Worm (Caenorhabditis elegans) whole organism, young adult: ENCODE data around the gene ceh-27.

Experiments
- B0019.2 ChIP-seq: fragments of 200-800 bp; sonication (Bioruptor generic); conservative IDR thresholded peaks from 2 replicates; pipeline ENCODE4 v1.3.6; 2022; ENCODE audit warnings: missing genetic modification reagents, missing genetic modification characterization, missing compliant biosample characterization
- D2030.7 ChIP-seq: fragments of 200-800 bp; sonication (Bioruptor generic); IDR thresholded peaks from 2 replicates; pipeline ENCODE4 v1.3.6; 2022; ENCODE audit warnings: missing genetic modification reagents, missing genetic modification characterization, missing compliant biosample characterization
- F23B12.7 ChIP-seq: sonication (generic microtip); optimal IDR thresholded peaks from 2 replicates; lab custom pipeline; 2017; ENCODE audit warnings: missing genetic modification characterization, mild to moderate bottlenecking, missing compliant biosample characterization, antibody characterized with exemption, moderate library complexity; ENCODE audit not compliant: insufficient read depth
- F37B4.10 ChIP-seq: fragments of 200-800 bp; sonication (Bioruptor generic); IDR thresholded peaks from 2 replicates; pipeline ENCODE4 v1.3.6; 2022; ENCODE audit warnings: missing genetic modification characterization, missing compliant biosample characterization
- F39B2.1 ChIP-seq: fragments of 200-800 bp; sonication (Bioruptor generic); IDR thresholded peaks from 2 replicates; pipeline ENCODE4 v1.3.6; 2022; ENCODE audit warnings: missing genetic modification reagents, missing genetic modification characterization, missing compliant biosample characterization
- F57C9.4 ChIP-seq: sonication (generic microtip); optimal IDR thresholded peaks from 2 replicates; lab custom pipeline; 2017; ENCODE audit warnings: mild to moderate bottlenecking, missing genetic modification characterization, missing compliant biosample characterization
- K12H6.12 ChIP-seq: fragments of 200-800 bp; sonication (Bioruptor generic); optimal IDR thresholded peaks from 2 replicates; lab custom pipeline; 2018; ENCODE audit warnings: mild to moderate bottlenecking, missing genetic modification characterization, missing compliant biosample characterization
- T26A5.8 ChIP-seq: sonication (generic microtip); optimal IDR thresholded peaks from 2 replicates; lab custom pipeline; 2016; ENCODE audit warnings: missing genetic modification characterization, missing compliant biosample characterization
- Y53G8AR.9 ChIP-seq: fragments of 200-800 bp; sonication (Bioruptor generic); conservative IDR thresholded peaks from 2 replicates; pipeline ENCODE4 v1.3.6; 2022; ENCODE audit warnings: missing genetic modification reagents, missing genetic modification characterization, missing compliant biosample characterization
- Y56A3A.18 ChIP-seq: fragments of 200-800 bp; sonication (Bioruptor generic); IDR thresholded peaks from 2 replicates; pipeline ENCODE4 v1.3.6; 2022; ENCODE audit warnings: missing genetic modification reagents, missing genetic modification characterization, missing compliant biosample characterization
- aptf-3 ChIP-seq: fragments of 200-800 bp; sonication (Bioruptor generic); IDR thresholded peaks from 2 replicates; pipeline ENCODE4 v1.3.6; 2022; ENCODE audit warnings: missing genetic modification characterization, missing compliant biosample characterization
- attf-6 ChIP-seq: fragments of 200-800 bp; sonication (Bioruptor generic); IDR thresholded peaks from 2 replicates; pipeline ENCODE4 v1.3.6; 2022; ENCODE audit warnings: missing genetic modification reagents, missing genetic modification characterization, missing compliant biosample characterization
- bed-1 ChIP-seq: fragments of 200-800 bp; sonication (Bioruptor generic); IDR thresholded peaks from 2 replicates; pipeline ENCODE4 v1.3.6; 2022; ENCODE audit warnings: missing genetic modification reagents, missing genetic modification characterization, missing compliant biosample characterization
- ccch-3 ChIP-seq: fragments of 200-800 bp; sonication (Bioruptor generic); optimal IDR thresholded peaks from 2 replicates; lab custom pipeline; 2018; ENCODE audit warnings: mild to moderate bottlenecking, missing genetic modification characterization, missing compliant biosample characterization
- cebp-1 ChIP-seq, 2 experiments: fragments of 200-800 bp in 1 of 2; sonication (Bioruptor generic) in 1 of 2; sonication (generic microtip) in 1 of 2; IDR thresholded peaks in 1 of 2; optimal IDR thresholded peaks in 1 of 2; 2 replicates each; pipeline versions ENCODE4 v1.3.6 to Lab custom; 2017 to 2022; ENCODE audit warnings: missing compliant biosample characterization in 2 of 2, missing genetic modification characterization in 2 of 2, mild to moderate bottlenecking in 1 of 2, missing genetic modification reagents in 1 of 2, moderate library complexity in 1 of 2
- cebp-2 ChIP-seq: fragments of 200-800 bp; sonication (Bioruptor generic); IDR thresholded peaks from 2 replicates; pipeline ENCODE4 v1.3.6; 2022; ENCODE audit warnings: missing genetic modification characterization, missing compliant biosample characterization
- ceh-58 ChIP-seq: fragments of 200-800 bp; sonication (Bioruptor generic); IDR thresholded peaks from 2 replicates; pipeline ENCODE4 v1.3.6; 2022; ENCODE audit warnings: missing genetic modification characterization, missing compliant biosample characterization
- ceh-79 ChIP-seq: sonication (generic microtip); optimal IDR thresholded peaks from 2 replicates; lab custom pipeline; 2017; ENCODE audit warnings: mild to moderate bottlenecking, missing genetic modification characterization, missing compliant biosample characterization
- chd-7 ChIP-seq: sonication (generic microtip); optimal IDR thresholded peaks from 2 replicates; lab custom pipeline; 2016; ENCODE audit warnings: mild to moderate bottlenecking, missing genetic modification characterization, moderate library complexity, missing compliant biosample characterization
- dpl-1 ChIP-seq: fragments of 150-350 bp; optimal IDR thresholded peaks from 2 replicates; lab custom pipeline; 2014; ENCODE audit warnings: missing biosample characterization, missing genetic modification reagents, missing genetic modification characterization
- egrh-3 ChIP-seq: fragments of 200-800 bp; sonication (Bioruptor generic); IDR thresholded peaks from 2 replicates; pipeline ENCODE4 v1.3.6; 2022; ENCODE audit warnings: missing genetic modification reagents, missing genetic modification characterization, missing compliant biosample characterization
- fkh-3 ChIP-seq: sonication (generic microtip); optimal IDR thresholded peaks from 2 replicates; lab custom pipeline; 2016; ENCODE audit warnings: mild to moderate bottlenecking, missing genetic modification characterization, missing compliant biosample characterization
- gei-17 ChIP-seq: fragments of 200-800 bp; sonication (Bioruptor generic); optimal IDR thresholded peaks from 2 replicates; lab custom pipeline; 2018; ENCODE audit warnings: mild to moderate bottlenecking, missing genetic modification characterization, missing compliant biosample characterization
- hmg-20 ChIP-seq: fragments of 200-800 bp; sonication (Bioruptor generic); IDR thresholded peaks from 2 replicates; pipeline ENCODE4 v1.3.6; 2022; ENCODE audit warnings: missing genetic modification reagents, missing genetic modification characterization, missing compliant biosample characterization
- hrde-1 ChIP-seq: sonication (generic microtip); optimal IDR thresholded peaks from 2 replicates; lab custom pipeline; 2016; ENCODE audit warnings: missing genetic modification characterization, mild to moderate bottlenecking, missing compliant biosample characterization, moderate library complexity, missing genotype, missing genetic modification reagents, borderline replicate concordance
- lin-40 ChIP-seq: sonication (generic microtip); optimal IDR thresholded peaks from 2 replicates; lab custom pipeline; 2016; ENCODE audit warnings: missing genetic modification characterization, mild to moderate bottlenecking, missing compliant biosample characterization, missing genotype, missing genetic modification reagents
- lsl-1 ChIP-seq: fragments of 200-800 bp; sonication (Bioruptor generic); optimal IDR thresholded peaks from 2 replicates; lab custom pipeline; 2018; ENCODE audit warnings: mild to moderate bottlenecking, missing genetic modification characterization, moderate library complexity, missing compliant biosample characterization
- madf-8 ChIP-seq: fragments of 200-800 bp; sonication (Bioruptor generic); conservative IDR thresholded peaks from 2 replicates; pipeline ENCODE4 v1.3.6; 2022; ENCODE audit warnings: missing genetic modification reagents, missing genetic modification characterization, missing compliant biosample characterization
- mes-4 ChIP-seq: sonication (generic microtip); optimal IDR thresholded peaks from 2 replicates; lab custom pipeline; 2016; ENCODE audit warnings: missing genotype, missing genetic modification characterization, missing compliant biosample characterization
- nhr-120 ChIP-seq: fragments of 200-800 bp; sonication (Bioruptor generic); IDR thresholded peaks from 2 replicates; pipeline ENCODE4 v1.3.6; 2022; ENCODE audit warnings: missing genetic modification characterization, missing compliant biosample characterization
- nhr-179 ChIP-seq: sonication (generic microtip); optimal IDR thresholded peaks from 2 replicates; lab custom pipeline; 2016; ENCODE audit warnings: mild to moderate bottlenecking, missing genetic modification characterization, missing compliant biosample characterization
- pha-4 ChIP-seq: fragments of 150-350 bp; sonication (generic microtip); optimal IDR thresholded peaks from 2 replicates; lab custom pipeline; 2014; ENCODE audit warnings: missing biosample characterization, missing genetic modification reagents, missing genetic modification characterization
- rec-8 ChIP-seq, 2 experiments: sonication (generic microtip); optimal IDR thresholded peaks; 2 replicates each; lab custom pipeline; 2016; ENCODE audit warnings: mild to moderate bottlenecking in 2 of 2, missing genetic modification characterization in 2 of 2, missing genetic modification reagents in 2 of 2, missing genotype in 2 of 2, missing biosample characterization in 1 of 2, missing compliant biosample characterization in 1 of 2, moderate library complexity in 1 of 2
- snpc-1.3 ChIP-seq: sonication (generic microtip); optimal IDR thresholded peaks from 2 replicates; lab custom pipeline; 2017; ENCODE audit warnings: missing genetic modification characterization, mild to moderate bottlenecking, missing compliant biosample characterization, antibody characterized with exemption, moderate library complexity, missing genotype, missing genetic modification reagents; ENCODE audit not compliant: insufficient read depth
- somi-1 ChIP-seq: fragments of 200-800 bp; sonication (Bioruptor generic); optimal IDR thresholded peaks from 2 replicates; lab custom pipeline; 2018; ENCODE audit warnings: mild to moderate bottlenecking, missing genetic modification characterization, missing compliant biosample characterization
- unc-130 ChIP-seq: sonication (generic microtip); optimal IDR thresholded peaks from 2 replicates; lab custom pipeline; 2016; ENCODE audit warnings: missing genetic modification reagents, missing genetic modification characterization, missing compliant biosample characterization
- xnd-1 ChIP-seq: sonication (generic microtip); optimal IDR thresholded peaks from 2 replicates; lab custom pipeline; 2016; ENCODE audit warnings: missing genotype, missing genetic modification reagents, missing genetic modification characterization, missing compliant biosample characterization
- ztf-18 ChIP-seq: sonication (generic microtip); optimal IDR thresholded peaks from 2 replicates; lab custom pipeline; 2016; ENCODE audit warnings: missing genotype, mild to moderate bottlenecking, missing genetic modification characterization, missing compliant biosample characterization
- ztf-22 ChIP-seq: fragments of 200-800 bp; sonication (Bioruptor generic); optimal IDR thresholded peaks from 2 replicates; lab custom pipeline; 2018; ENCODE audit warnings: mild to moderate bottlenecking, missing genetic modification characterization, moderate library complexity, missing compliant biosample characterization
- ztf-6 ChIP-seq: fragments of 200-800 bp; sonication (Bioruptor generic); IDR thresholded peaks from 2 replicates; pipeline ENCODE4 v1.3.6; 2022; ENCODE audit warnings: missing genetic modification reagents, missing genetic modification characterization, missing compliant biosample characterization

The ceh-27 gene

DNA sequence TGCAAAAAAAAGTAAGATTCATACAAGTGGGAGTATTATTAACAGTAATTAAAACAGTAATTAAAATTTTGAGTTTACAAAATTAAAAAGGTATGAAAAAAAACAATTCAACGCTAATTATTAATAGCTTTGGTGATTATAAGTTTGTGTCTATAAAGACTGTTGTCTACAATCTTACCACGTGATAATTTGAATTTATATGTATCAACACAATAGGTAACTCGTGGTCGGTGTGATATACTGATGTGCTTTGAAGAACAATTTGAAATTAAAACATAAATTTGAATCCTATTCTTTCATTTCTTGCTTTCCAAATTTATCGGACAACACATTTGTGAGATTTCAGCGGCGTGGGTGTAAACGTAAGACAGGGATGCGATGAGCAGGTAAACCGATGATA is 37.1 kb downstream of the ceh-27 start:
- TF ChIP-seq Y53G8AR.9 (no peak), gei-17 (GFP tag; lab: Kevin White, UChicago) (no peak), bed-1 (GFP tag; lab: Robert Waterston, UW) (no peak), ceh-79 (tag; lab: Kevin White, UChicago) (no peak), fkh-3 (tag; lab: Kevin White, UChicago) (no peak), cebp-1 (GFP tag; IDR thresholded peaks at IDR 0.05; lab: Robert Waterston, UW) (no peak), cebp-1 (tag; optimal IDR thresholded peaks at IDR 0.05; lab: Kevin White, UChicago) (no peak), attf-6 (GFP tag; lab: Robert Waterston, UW) (no peak), egrh-3 (no peak), F37B4.10 (no peak), dpl-1 (GFP tag; lab: Kevin White, UChicago) (no peak), ccch-3 (GFP tag; lab: Kevin White, UChicago) (no peak), chd-7 (no peak), T26A5.8 (tag; lab: Kevin White, UChicago) (no peak), rec-8 (tag; optimal IDR thresholded peaks at IDR 0.05; lab: Kevin White, UChicago) (no peak), ztf-18 (no peak), unc-130 (no peak)

ce11 chrV:11624954-11625353 is 39.9 kb downstream of the ceh-27 start:
- TF ChIP-seq xnd-1: no peak
- no peak for TF ChIP-seq ceh-58 (GFP tag; lab: Robert Waterston, UW)
- TF ChIP-seq F57C9.4 (tag; lab: Kevin White, UChicago): no peak
- no peak for TF ChIP-seq nhr-179
- TF ChIP-seq hrde-1: no peak

DNA sequence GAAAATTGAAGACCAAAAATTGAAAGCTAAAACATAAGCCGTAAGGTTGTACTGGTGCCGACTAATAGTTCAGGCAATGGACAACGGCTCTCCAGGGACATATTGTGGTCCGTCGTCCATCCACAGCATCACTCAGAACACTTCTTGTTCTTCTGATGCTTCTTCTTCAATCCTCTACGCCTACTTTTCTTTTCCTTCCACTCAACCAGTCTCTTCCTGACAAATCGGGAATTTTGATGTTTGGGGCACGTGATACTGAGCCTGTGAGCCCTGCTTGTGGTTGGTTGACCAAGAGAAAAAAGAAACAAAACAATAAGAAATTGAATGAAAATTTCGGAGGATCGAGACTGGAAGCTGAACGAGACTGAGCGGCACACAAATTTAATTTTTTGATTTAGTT is 43.6 kb downstream of the ceh-27 start:
- TF ChIP-seq lin-40 (tag; lab: Kevin White, UChicago) (no peak), cebp-2 (GFP tag; lab: Robert Waterston, UW) (no peak), ztf-6 (GFP tag; lab: Robert Waterston, UW) (no peak), ztf-22 (GFP tag; lab: Kevin White, UChicago) (no peak), K12H6.12 (tag; lab: Kevin White, UChicago) (no peak), aptf-3 (no peak), D2030.7 (GFP tag; lab: Robert Waterston, UW) (no peak), nhr-120 (GFP tag; lab: Robert Waterston, UW) (no peak), Y56A3A.18 (no peak), ccch-3 (GFP tag; lab: Kevin White, UChicago) (no peak), snpc-1.3 (tag; lab: Kevin White, UChicago) (no peak)

ce11 chrV:11620081-11620480 is 44.8 kb downstream of the ceh-27 start:
- TF ChIP-seq F39B2.1 (no peak), hrde-1 (no peak), mes-4 (tag; lab: Kevin White, UChicago) (no peak), B0019.2 (no peak)

ce11 chrV:11618173-11618572 is 46.7 kb downstream of the ceh-27 start, which contains the start of gene glb-15:
glb-15 (minus strand) TSS chrV:11618273.
- no peak for TF ChIP-seq hmg-20 (GFP tag; lab: Robert Waterston, UW)
- no peak for TF ChIP-seq pha-4
- no peak for TF ChIP-seq rec-8 (tag; optimal IDR thresholded peaks at IDR 0.05; lab: Kevin White, UChicago)
- TF ChIP-seq F37B4.10: no peak
- TF ChIP-seq F23B12.7 (tag; lab: Kevin White, UChicago): no peak
- TF ChIP-seq cebp-2 (GFP tag; lab: Robert Waterston, UW): no peak
- TF ChIP-seq nhr-120 (GFP tag; lab: Robert Waterston, UW): no peak
- no peak for TF ChIP-seq madf-8 (GFP tag; lab: Robert Waterston, UW)
- no peak for TF ChIP-seq somi-1
- TF ChIP-seq mes-4 (tag; lab: Kevin White, UChicago): no peak
- TF ChIP-seq lsl-1 (GFP tag; lab: Kevin White, UChicago): no peak
- no peak for TF ChIP-seq ztf-18
- TF ChIP-seq F57C9.4 (tag; lab: Kevin White, UChicago): no peak
